Fruit fly (Drosophila melanogaster) whole organism, embryonic: Measurements from ENCODE around the gene Uba5.

Source experiments
- CG10959 ChIP-seq: fragments of 200-800 bp; sonication (Bioruptor generic); IDR thresholded peaks from 2 replicates; pipeline ENCODE4 v1.3.6; 2022; ENCODE audit warnings: missing biosample characterization, missing genetic modification characterization
- CG11085 ChIP-seq: fragments of 200-800 bp; sonication (Bioruptor generic); IDR thresholded peaks from 2 replicates; pipeline ENCODE4 v1.3.6; 2022; ENCODE audit warnings: missing biosample characterization, missing genetic modification characterization
- CG11696 ChIP-seq: fragments of 200-800 bp; sonication (Bioruptor generic); IDR thresholded peaks from 2 replicates; pipeline ENCODE4 v1.3.6; 2022; ENCODE audit warnings: missing biosample characterization, missing genetic modification characterization
- CG12236 ChIP-seq: fragments of 200-800 bp; sonication (Bioruptor generic); optimal IDR thresholded peaks from 2 replicates; lab custom pipeline; 2016; ENCODE audit warnings: missing biosample characterization, missing genetic modification characterization
- CG13287 ChIP-seq: fragments of 200-800 bp; sonication (Bioruptor generic); IDR thresholded peaks from 2 replicates; pipeline ENCODE4 v1.3.6; 2022; ENCODE audit warnings: missing biosample characterization, missing genetic modification characterization; ENCODE audit not compliant: partially characterized antibody
- CG15479 ChIP-seq: fragments of 200-800 bp; sonication (Bioruptor generic); optimal IDR thresholded peaks from 3 replicates; lab custom pipeline; 2019; ENCODE audit warnings: missing biosample characterization, mild to moderate bottlenecking, missing genetic modification characterization, moderate library complexity
- CG15514 ChIP-seq: fragments of 200-800 bp; sonication (Bioruptor generic); optimal IDR thresholded peaks from 3 replicates; lab custom pipeline; 2017; ENCODE audit warnings: missing biosample characterization, missing genetic modification characterization, mild to moderate bottlenecking, moderate library complexity, missing genetic modification reagents
- CG1602 ChIP-seq: fragments of 200-800 bp; sonication (Bioruptor generic); optimal IDR thresholded peaks from 3 replicates; lab custom pipeline; 2016; ENCODE audit warnings: missing biosample characterization, missing genetic modification characterization
- CG1603 ChIP-seq: fragments of 200-800 bp; sonication (Bioruptor generic); optimal IDR thresholded peaks from 2 replicates; lab custom pipeline; 2019; ENCODE audit warnings: missing biosample characterization, mild to moderate bottlenecking, missing genetic modification characterization, moderate library complexity
- CG16815 ChIP-seq: fragments of 200-800 bp; sonication (Bioruptor generic); optimal IDR thresholded peaks from 3 replicates; lab custom pipeline; 2017; ENCODE audit warnings: missing biosample characterization, mild to moderate bottlenecking, missing genetic modification characterization
- CG16863 ChIP-seq: fragments of 200-800 bp; sonication (Bioruptor generic); optimal IDR thresholded peaks from 3 replicates; lab custom pipeline; 2016; ENCODE audit warnings: missing biosample characterization, missing genetic modification characterization
- CG17186 ChIP-seq: fragments of 200-800 bp; sonication (Bioruptor generic); optimal IDR thresholded peaks from 3 replicates; lab custom pipeline; 2017; ENCODE audit warnings: missing biosample characterization, missing genetic modification reagents, missing genetic modification characterization
- CG17912 ChIP-seq: fragments of 200-800 bp; sonication (Bioruptor generic); optimal IDR thresholded peaks from 2 replicates; lab custom pipeline; 2018; ENCODE audit warnings: missing biosample characterization, mild to moderate bottlenecking, missing genetic modification characterization
- CG18764 ChIP-seq: fragments of 200-800 bp; sonication (Bioruptor generic); optimal IDR thresholded peaks from 3 replicates; lab custom pipeline; 2016; ENCODE audit warnings: missing biosample characterization, missing genetic modification characterization
- CG2875 ChIP-seq: fragments of 200-800 bp; sonication (Bioruptor generic); optimal IDR thresholded peaks from 2 replicates; lab custom pipeline; 2017; ENCODE audit warnings: missing biosample characterization, mild to moderate bottlenecking, missing genetic modification characterization, missing genetic modification reagents
- CG2889 ChIP-seq: fragments of 200-800 bp; sonication (Bioruptor generic); IDR thresholded peaks from 3 replicates; pipeline ENCODE4 v1.3.6; 2022; ENCODE audit warnings: missing biosample characterization, missing genetic modification characterization
- CG30431 ChIP-seq: fragments of 200-800 bp; sonication (Bioruptor generic); optimal IDR thresholded peaks from 2 replicates; lab custom pipeline; 2017; ENCODE audit warnings: missing biosample characterization, missing genetic modification characterization
- CG6175 ChIP-seq: fragments of 200-800 bp; sonication (Bioruptor generic); IDR thresholded peaks from 3 replicates; pipeline ENCODE4 v1.3.6; 2022; ENCODE audit warnings: missing biosample characterization, missing genetic modification characterization
- CG6654 ChIP-seq: fragments of 200-800 bp; sonication (Bioruptor generic); optimal IDR thresholded peaks from 2 replicates; lab custom pipeline; 2017; ENCODE audit warnings: missing biosample characterization, mild to moderate bottlenecking, missing genetic modification characterization
- CG6765 ChIP-seq: fragments of 200-800 bp; sonication (Bioruptor generic); optimal IDR thresholded peaks from 3 replicates; lab custom pipeline; 2017; ENCODE audit warnings: missing biosample characterization, mild to moderate bottlenecking, missing genetic modification characterization
- CG8281 ChIP-seq: fragments of 200-800 bp; sonication (Bioruptor generic); optimal IDR thresholded peaks from 2 replicates; lab custom pipeline; 2018; ENCODE audit warnings: missing biosample characterization, mild to moderate bottlenecking, missing genetic modification characterization, moderate library complexity
- CG9817 ChIP-seq: fragments of 200-800 bp; sonication (Bioruptor generic); optimal IDR thresholded peaks from 2 replicates; lab custom pipeline; 2018; ENCODE audit warnings: missing biosample characterization, mild to moderate bottlenecking, missing genetic modification characterization, moderate library complexity
- CrebB ChIP-seq: fragments of 200-800 bp; sonication (Bioruptor generic); optimal IDR thresholded peaks from 3 replicates; lab custom pipeline; 2018; ENCODE audit warnings: missing biosample characterization, mild to moderate bottlenecking, missing genetic modification characterization
- E2f1 ChIP-seq: fragments of 200-800 bp; sonication (Bioruptor generic); IDR thresholded peaks from 2 replicates; pipeline ENCODE4 v1.3.6; 2022; ENCODE audit warnings: missing biosample characterization, missing genetic modification characterization
- Ets65A ChIP-seq: fragments of 200-800 bp; sonication (Bioruptor generic); peaks from one replicate; lab custom pipeline; 2016; ENCODE audit warnings: missing biosample characterization, missing genetic modification characterization
- Hey ChIP-seq: fragments of 200-800 bp; sonication (Bioruptor generic); optimal IDR thresholded peaks from 3 replicates; lab custom pipeline; 2018; ENCODE audit warnings: missing biosample characterization, mild to moderate bottlenecking, missing genetic modification characterization
- Mrtf ChIP-seq: fragments of 200-800 bp; sonication (Bioruptor generic); IDR thresholded peaks from 3 replicates; pipeline ENCODE4 v1.3.6; 2022; ENCODE audit warnings: missing biosample characterization, missing genetic modification characterization
- Myb ChIP-seq: fragments of 200-800 bp; sonication (Bioruptor generic); optimal IDR thresholded peaks from 2 replicates; lab custom pipeline; 2016; ENCODE audit warnings: missing biosample characterization, missing genetic modification characterization
- NFAT ChIP-seq: fragments of 200-800 bp; sonication (Bioruptor generic); IDR thresholded peaks from 2 replicates; pipeline ENCODE4 v1.3.6; 2022; ENCODE audit warnings: missing biosample characterization, missing genetic modification characterization
- Side ChIP-seq: fragments of 200-800 bp; sonication (Bioruptor generic); optimal IDR thresholded peaks from 2 replicates; lab custom pipeline; 2016; ENCODE audit warnings: missing biosample characterization, missing genetic modification characterization
- Ssrp ChIP-seq: fragments of 200-800 bp; sonication (Bioruptor generic); optimal IDR thresholded peaks from 2 replicates; lab custom pipeline; 2018; ENCODE audit warnings: missing biosample characterization, mild to moderate bottlenecking, missing genetic modification characterization, moderate library complexity
- Taf1 ChIP-seq: fragments of 200-800 bp; sonication (Bioruptor generic); IDR thresholded peaks from 2 replicates; pipeline ENCODE4 v1.3.6; 2022; ENCODE audit warnings: missing biosample characterization, missing genetic modification characterization
- ash1 ChIP-seq: fragments of 200-800 bp; sonication (Bioruptor generic); optimal IDR thresholded peaks from 2 replicates; lab custom pipeline; 2018; ENCODE audit warnings: missing biosample characterization, mild to moderate bottlenecking, missing genetic modification characterization
- bbx ChIP-seq: fragments of 200-800 bp; sonication (Bioruptor generic); IDR thresholded peaks from 2 replicates; pipeline ENCODE4 v1.3.6; 2022; ENCODE audit warnings: missing biosample characterization, missing genetic modification characterization; ENCODE audit not compliant: partially characterized antibody
- dpn ChIP-seq, 2 experiments: fragments of 200-800 bp; sonication (Bioruptor generic); optimal IDR thresholded peaks; 3 replicates each; lab custom pipeline; 2016; ENCODE audit warnings: missing biosample characterization in 2 of 2, missing genetic modification characterization in 2 of 2
- ems ChIP-seq: fragments of 200-800 bp; sonication (Bioruptor generic); optimal IDR thresholded peaks from 3 replicates; lab custom pipeline; 2016; ENCODE audit warnings: missing biosample characterization, missing genetic modification characterization
- hbn ChIP-seq: fragments of 200-800 bp; sonication (Bioruptor generic); IDR thresholded peaks from 2 replicates; pipeline ENCODE4 v1.3.6; 2022; ENCODE audit warnings: missing biosample characterization, missing genetic modification characterization; ENCODE audit not compliant: partially characterized antibody
- hkb ChIP-seq, 2 experiments: fragments of 200-800 bp in 1 of 2; fragments of >200 bp in 1 of 2; sonication (Bioruptor generic) in 1 of 2; IDR thresholded peaks in 1 of 2; optimal IDR thresholded peaks in 1 of 2; 2 replicates each; pipeline versions ENCODE4 v1.3.6 to Lab custom; 2017 to 2022; ENCODE audit warnings: missing biosample characterization in 1 of 2, missing genetic modification characterization in 1 of 2
- jumu ChIP-seq: fragments of 200-800 bp; sonication (Bioruptor generic); optimal IDR thresholded peaks from 3 replicates; lab custom pipeline; 2016; ENCODE audit warnings: missing biosample characterization, missing genetic modification characterization
- klu ChIP-seq: fragments of 200-800 bp; sonication (Bioruptor generic); IDR thresholded peaks from 2 replicates; pipeline ENCODE4 v1.3.6; 2022; ENCODE audit warnings: missing biosample characterization, missing genetic modification characterization
- lab ChIP-seq: fragments of 200-800 bp; sonication (Bioruptor generic); optimal IDR thresholded peaks from 3 replicates; lab custom pipeline; 2017; ENCODE audit warnings: missing biosample characterization, missing genetic modification characterization, mild to moderate bottlenecking, moderate library complexity, missing genetic modification reagents
- luna ChIP-seq: fragments of 200-800 bp; sonication (Bioruptor generic); optimal IDR thresholded peaks from 2 replicates; lab custom pipeline; 2016; ENCODE audit warnings: missing biosample characterization, missing genetic modification characterization
- mam ChIP-seq: fragments of 200-800 bp; sonication (Bioruptor generic); optimal IDR thresholded peaks from 3 replicates; lab custom pipeline; 2016; ENCODE audit warnings: missing biosample characterization, missing genetic modification characterization
- nau ChIP-seq: fragments of 200-800 bp; sonication (Bioruptor generic); optimal IDR thresholded peaks from 3 replicates; lab custom pipeline; 2017; ENCODE audit warnings: missing biosample characterization, mild to moderate bottlenecking, missing genetic modification characterization, missing genetic modification reagents
- otp ChIP-seq: fragments of 200-800 bp; sonication (Bioruptor generic); IDR thresholded peaks from 3 replicates; pipeline ENCODE4, ENCODE4 v1.3.6; 2022; ENCODE audit warnings: missing biosample characterization, missing genetic modification characterization
- pita ChIP-seq: fragments of 200-800 bp; sonication (Bioruptor generic); optimal IDR thresholded peaks from 2 replicates; lab custom pipeline; 2017; ENCODE audit warnings: missing biosample characterization, mild to moderate bottlenecking, missing genetic modification characterization
- slp2 ChIP-seq: fragments of 200-800 bp; sonication (Bioruptor generic); optimal IDR thresholded peaks from 2 replicates; lab custom pipeline; 2016; ENCODE audit warnings: missing biosample characterization, missing genetic modification characterization
- tup ChIP-seq: fragments of 200-800 bp; sonication (Bioruptor generic); optimal IDR thresholded peaks from 2 replicates; lab custom pipeline; 2016; ENCODE audit warnings: missing biosample characterization, mild to moderate bottlenecking, missing genetic modification characterization, moderate library complexity
- z ChIP-seq: fragments of 200-800 bp; sonication (Bioruptor generic); IDR thresholded peaks from 3 replicates; pipeline ENCODE4 v1.3.6; 2022; ENCODE audit warnings: missing biosample characterization, missing genetic modification characterization

Uba5 gene

dm6 chrX:11446792-11447405 is 36.4 kb upstream of the Uba5 start (continued):
- TF ChIP-seq hbn (GFP tag; lab: Robert Waterston, UW) (no peak), CG16863 (GFP tag; lab: Kevin White, UChicago) (peak; percentile 68), CG30431 (GFP tag; lab: Kevin White, UChicago) (peak; percentile 26), jumu (no peak), CrebB (tag; lab: Kevin White, UChicago) (peak; percentile 71), Hey (tag; lab: Kevin White, UChicago) (peak; percentile 69), CG17912 (GFP tag; lab: Kevin White, UChicago) (no peak), ems (peak; percentile 57), CG9817 (tag; lab: Kevin White, UChicago) (peak; percentile 86), slp2 (GFP tag; lab: Kevin White, UChicago) (peak; percentile 42), bbx (GFP tag; lab: Robert Waterston, UW) (no peak), CG11085 (GFP tag; lab: Robert Waterston, UW) (peak; percentile 86), Side (GFP tag; lab: Kevin White, UChicago) (peak; percentile 8), tup (GFP tag; lab: Kevin White, UChicago) (no peak), CG6765 (GFP tag; lab: Kevin White, UChicago) (peak; percentile 39), CG15514 (GFP tag; lab: Kevin White, UChicago) (peak; percentile 74), CG10959 (GFP tag; lab: Robert Waterston, UW) (peak; percentile 57; the same call in 1 of the 2 replicates), Ssrp (peak; percentile 3), CG1603 (tag; lab: Kevin White, UChicago) (peak; percentile 72), CG2875 (GFP tag; lab: Kevin White, UChicago) (no peak), CG13287 (GFP tag; lab: Robert Waterston, UW) (peak; percentile 29), CG18764 (peak; percentile 6), CG12236 (GFP tag; lab: Kevin White, UChicago) (no peak), ash1 (peak; percentile 25), luna (GFP tag; lab: Kevin White, UChicago) (peak; percentile 78), NFAT (GFP tag; lab: Robert Waterston, UW) (peak; percentile 93), CG2889 (GFP tag; lab: Robert Waterston, UW) (peak; percentile 73; the same call in 1 of the 3 replicates), CG6175 (GFP tag; lab: Robert Waterston, UW) (peak; percentile 79), CG17186 (GFP tag; lab: Kevin White, UChicago) (no peak), dpn (GFP tag; optimal IDR thresholded peaks at IDR 0.05; lab: Kevin White, UChicago) (peak; percentile 76 to 77), Mrtf (GFP tag; lab: Robert Waterston, UW) (peak; percentile 77), z (GFP tag; lab: Robert Waterston, UW) (no peak; the same call in 2 of the 3 replicates), CG15479 (GFP tag; lab: Kevin White, UChicago) (no peak), CG6654 (GFP tag; lab: Kevin White, UChicago) (peak; percentile 55), hkb (optimal IDR thresholded peaks at IDR 0.05; lab: Kevin White, UChicago) (no peak), hkb (GFP tag; IDR thresholded peaks at IDR 0.05; lab: Robert Waterston, UW) (peak; percentile 50; the same call in 1 of the 2 replicates), mam (GFP tag; lab: Kevin White, UChicago) (peak; percentile 94), klu (GFP tag; lab: Robert Waterston, UW) (peak; percentile 58), otp (GFP tag; lab: Robert Waterston, UW) (0 out of 3 replicates have a peak, but pooled peaks have one; percentile 46), nau (GFP tag; lab: Kevin White, UChicago) (peak; percentile 32), CG11696 (GFP tag; lab: Robert Waterston, UW) (no peak), lab (peak; percentile 92), E2f1 (peak; percentile 62), Taf1 (peak; percentile 91), Myb (GFP tag; lab: Kevin White, UChicago) (peak; percentile 76), CG16815 (GFP tag; lab: Kevin White, UChicago) (peak; percentile 75), CG8281 (tag; lab: Kevin White, UChicago) (peak; percentile 29), CG1602 (peak; percentile 31), Ets65A (GFP tag; lab: Kevin White, UChicago) (peak; percentile 95), pita (GFP tag; lab: Kevin White, UChicago) (no peak)
